Worm (Caenorhabditis elegans) whole organism, L4/young adult: ENCODE data around the gene srd-50.

Source experiments
- W03F9.2 ChIP-seq: fragments of 150-350 bp; optimal IDR thresholded peaks from 2 replicates; lab custom pipeline; 2014; ENCODE audit warnings: missing biosample characterization, missing genetic modification characterization
- dao-5 ChIP-seq: sonication (generic microtip); optimal IDR thresholded peaks from 2 replicates; lab custom pipeline; 2016; ENCODE audit warnings: missing genotype, missing genetic modification characterization, moderate library complexity, missing compliant biosample characterization
- him-1 ChIP-seq: sonication (generic microtip); optimal IDR thresholded peaks from 2 replicates; lab custom pipeline; 2016; ENCODE audit warnings: missing genotype, missing genetic modification reagents, missing genetic modification characterization, missing compliant biosample characterization

DNA sequence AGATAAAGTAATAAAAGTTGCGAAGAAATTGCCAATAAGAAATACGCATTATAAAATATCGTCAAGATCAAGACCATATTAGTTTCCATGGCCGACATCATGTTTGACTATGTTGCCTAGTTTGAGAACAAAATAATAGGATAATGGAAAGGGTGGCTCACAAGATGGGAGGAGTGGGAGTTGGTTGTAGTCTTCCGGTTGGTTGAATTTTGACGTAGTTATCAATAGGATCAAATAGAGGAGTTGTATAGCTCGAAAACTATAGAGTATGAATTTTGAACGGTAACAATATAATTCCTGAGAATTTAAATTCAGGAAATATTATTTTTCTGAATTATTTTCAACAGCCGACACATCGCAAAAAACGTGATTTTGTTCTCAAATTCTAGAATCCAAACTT is at the start of gene srd-50:
- TF ChIP-seq W03F9.2 (tag; lab: Kevin White, UChicago) = no peak
- TF ChIP-seq him-1 (tag; lab: Kevin White, UChicago) = no peak
- TF ChIP-seq dao-5 (tag; lab: Kevin White, UChicago) = no peak
